Fruit fly (Drosophila melanogaster): ENCODE measurements around the gene Cbp80.

DNA sequence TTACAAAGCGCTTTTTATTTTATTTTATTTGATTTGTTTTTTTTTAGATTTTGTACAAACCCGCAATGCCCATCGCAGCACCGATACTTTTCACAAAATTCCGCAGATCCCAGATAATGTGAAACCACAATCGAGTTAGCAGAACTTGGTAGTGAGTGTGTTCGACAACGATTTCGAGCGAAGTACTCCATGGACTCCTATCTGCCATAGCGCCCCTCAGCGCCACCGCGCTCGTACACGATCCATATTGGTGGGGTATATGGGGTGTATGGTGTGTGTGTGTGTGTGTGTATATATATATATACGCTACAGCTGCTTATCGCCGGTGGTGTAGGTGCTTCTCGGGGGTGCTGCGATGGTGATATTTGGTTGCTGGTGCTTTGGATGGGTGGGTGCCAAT, 37.4 kb upstream of the Cbp80 start:
- TF ChIP-seq pan (optimal IDR thresholded peaks at IDR 0.05), result no peak
- TF ChIP-seq psq (optimal IDR thresholded peaks at IDR 0.05), result no peak
- TF ChIP-seq usp (GFP tag; optimal IDR thresholded peaks at IDR 0.05), result no peak
- no peak for TF ChIP-seq Dll (optimal IDR thresholded peaks at IDR 0.05)
- no peak for TF ChIP-seq EcR (GFP tag; optimal IDR thresholded peaks at IDR 0.05)

All from whole organism.